Worm (Caenorhabditis elegans) whole organism, L4/young adult: Measurements from ENCODE around the gene grwd-1.

ENCODE experiments used
- dao-5 ChIP-seq: sonication (generic microtip); optimal IDR thresholded peaks from 2 replicates; lab custom pipeline; 2016; ENCODE audit warnings: missing genotype, missing genetic modification characterization, moderate library complexity, missing compliant biosample characterization
- him-1 ChIP-seq: sonication (generic microtip); optimal IDR thresholded peaks from 2 replicates; lab custom pipeline; 2016; ENCODE audit warnings: missing genotype, missing genetic modification reagents, missing genetic modification characterization, missing compliant biosample characterization

DNA sequence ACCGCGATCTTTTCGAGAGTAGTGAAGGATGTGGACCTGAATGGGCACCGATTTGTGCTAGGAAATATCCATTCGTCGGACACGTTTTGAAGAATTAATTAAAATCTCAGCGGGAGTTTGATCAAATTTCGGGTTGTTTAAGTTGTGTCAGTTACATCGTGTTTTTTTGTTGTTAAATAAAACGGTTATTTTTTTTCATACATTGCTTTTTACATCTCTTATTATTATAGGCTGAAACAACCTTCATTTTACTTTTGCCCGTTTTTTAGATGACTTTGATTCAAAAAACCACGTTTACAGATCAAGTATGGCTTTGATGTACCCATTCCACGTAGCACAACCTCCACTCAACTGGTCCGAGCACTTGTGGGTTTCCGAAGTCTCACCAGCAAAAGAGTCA is 19.9 kb downstream of the grwd-1 start, which contains the start of gene emb-1:
- no peak for TF ChIP-seq dao-5 (tag; lab: Kevin White, UChicago)
- no peak for TF ChIP-seq him-1
